Worm (Caenorhabditis elegans): ENCODE data around the gene rho-1.

The rho-1 gene

DNA sequence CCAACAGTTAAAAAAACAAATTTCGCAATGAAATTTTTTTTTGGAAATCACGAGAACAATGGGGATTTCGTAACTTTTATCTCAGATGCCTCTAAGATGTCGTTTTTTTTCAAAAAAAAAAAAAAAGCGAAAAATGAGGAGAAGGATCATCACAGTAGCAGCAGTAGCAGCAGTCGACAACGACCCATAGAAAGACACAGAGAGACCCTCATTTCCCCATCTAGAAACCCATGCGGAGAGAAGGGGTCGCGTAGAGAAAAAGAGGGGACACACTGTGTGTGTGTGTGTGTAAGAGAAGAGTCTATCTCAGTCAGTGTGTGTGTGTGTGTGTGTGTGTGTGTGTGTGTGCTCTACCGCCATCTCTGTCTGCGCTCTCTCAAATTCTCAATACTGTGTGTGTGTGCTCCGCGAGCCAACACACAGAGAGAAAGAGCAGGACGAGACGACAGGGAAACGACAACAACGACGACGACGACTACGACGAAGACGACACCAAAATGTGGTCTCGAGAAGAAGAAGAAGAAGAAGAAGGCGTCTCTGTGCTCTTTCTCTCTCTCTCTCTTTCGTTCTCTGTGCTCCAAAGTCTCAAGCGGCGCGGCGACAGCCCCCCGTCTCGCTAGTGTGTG lies 2.7 kb upstream of the rho-1 start (continued):
- TF ChIP-seq nhr-102 (tag; optimal IDR thresholded peaks at IDR 0.05), result peak; percentile 28
- TF ChIP-seq mxl-2 (GFP tag; conservative IDR thresholded peaks at IDR 0.05), result no peak
- no peak for TF ChIP-seq saeg-2 (GFP tag; IDR thresholded peaks at IDR 0.05)
- no peak for TF ChIP-seq php-3 (GFP tag; IDR thresholded peaks at IDR 0.05)
- TF ChIP-seq ama-1 (optimal IDR thresholded peaks at IDR 0.05), result peak; percentile 8
- TF ChIP-seq ztf-7 (tag; optimal IDR thresholded peaks at IDR 0.05), result peak; percentile 33
- peak; percentile 71 for TF ChIP-seq nhr-11 (tag; optimal IDR thresholded peaks at IDR 0.05)
- TF ChIP-seq duxl-1 (tag; optimal IDR thresholded peaks at IDR 0.05; ENCODE audit: poor library complexity), result peak; percentile 65
- peak; percentile 81 for TF ChIP-seq dve-1 (tag; optimal IDR thresholded peaks at IDR 0.05; ENCODE audit: insufficient read depth)

DNA sequence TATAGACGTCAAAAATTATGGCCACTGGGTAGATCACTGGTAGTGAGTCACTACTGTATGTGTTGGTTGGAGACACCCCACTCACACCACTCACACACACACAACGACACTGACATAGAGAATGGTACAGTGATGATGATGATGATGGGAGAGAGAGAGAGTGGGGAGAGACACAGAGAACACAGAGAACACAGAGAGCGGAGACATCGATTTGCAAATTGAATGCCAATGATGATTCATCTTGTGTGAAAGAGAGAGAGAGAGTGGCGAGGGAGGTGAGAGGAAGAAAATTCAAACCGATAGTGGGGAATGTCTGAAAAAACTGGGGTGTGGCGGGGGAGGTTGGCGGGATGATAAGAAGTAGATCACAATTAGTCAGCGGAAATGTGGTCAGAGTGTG lies 1.1 kb upstream of the rho-1 start:
- TF ChIP-seq lin-1 (GFP tag; IDR thresholded peaks at IDR 0.05) (peak; percentile 62; the same call in 1 of the 2 replicates), jun-1 (tag; optimal IDR thresholded peaks at IDR 0.05) (peak; percentile 76), rbr-2 (tag; optimal IDR thresholded peaks at IDR 0.05) (peak; percentile 37), Y75B8A.6 (GFP tag; IDR thresholded peaks at IDR 0.05) (no peak), skn-1 (tag; optimal IDR thresholded peaks at IDR 0.05) (no peak), tag-97 (GFP tag; IDR thresholded peaks at IDR 0.05) (no peak), T20F7.1 (GFP tag; optimal IDR thresholded peaks at IDR 0.05) (no peak), aha-1 (tag) (peak; percentile 86), nhr-25 (tag; optimal IDR thresholded peaks at IDR 0.05; ENCODE audit: borderline replicate concordance, insufficient read depth) (peak; percentile 76), dmd-6 (GFP tag; IDR thresholded peaks at IDR 0.05) (peak; percentile 67), duxl-1 (tag; optimal IDR thresholded peaks at IDR 0.05; ENCODE audit: poor library complexity) (no peak), mxl-2 (GFP tag; conservative IDR thresholded peaks at IDR 0.05) (no peak), daf-12 (tag; optimal IDR thresholded peaks at IDR 0.05) (no peak), lin-39 (tag; optimal IDR thresholded peaks at IDR 0.05) (no peak), F26F4.8 (GFP tag; conservative IDR thresholded peaks at IDR 0.05) (no peak), T26A8.4 (GFP tag; IDR thresholded peaks at IDR 0.05) (0 out of 2 replicates have a peak, but pooled peaks have one; percentile 38), mep-1 (tag; optimal IDR thresholded peaks at IDR 0.05) (peak; percentile 86), aly-2 (tag; optimal IDR thresholded peaks at IDR 0.05) (no peak), vab-7 (GFP tag; IDR thresholded peaks at IDR 0.05) (no peak), set-16 (GFP tag; IDR thresholded peaks at IDR 0.05) (0 out of 2 replicates have a peak, but pooled peaks have one; percentile 6), nhr-41 (GFP tag; IDR thresholded peaks at IDR 0.05) (no peak), unc-62 (GFP tag; optimal IDR thresholded peaks at IDR 0.05 in 1 of 2) (peak in 1 of 2 experiments; percentile 99), unc-62 (tag; optimal IDR thresholded peaks at IDR 0.05) (no peak), fos-1 (tag; optimal IDR thresholded peaks at IDR 0.05) (peak; percentile 40), zag-1 (tag; optimal IDR thresholded peaks at IDR 0.05) (no peak), madf-5 (GFP tag; IDR thresholded peaks at IDR 0.05) (no peak), hif-1 (tag; optimal IDR thresholded peaks at IDR 0.05) (no peak), egl-43 (GFP tag; IDR thresholded peaks at IDR 0.05) (0 out of 2 replicates have a peak, but pooled peaks have one; percentile 36), cey-2 (tag; optimal IDR thresholded peaks at IDR 0.05; ENCODE audit: borderline replicate concordance, insufficient read depth) (peak; percentile 2), nhr-102 (tag; optimal IDR thresholded peaks at IDR 0.05) (peak; percentile 36), lsy-2 (tag; optimal IDR thresholded peaks at IDR 0.05) (peak in 1 of 2 experiments; percentile 73), mes-2 (tag; optimal IDR thresholded peaks at IDR 0.05; ENCODE audit: poor library complexity, severe bottlenecking) (peak; percentile 68), ceh-62 (tag; optimal IDR thresholded peaks at IDR 0.05) (no peak), nhr-10 (tag; optimal IDR thresholded peaks at IDR 0.05) (peak; percentile 25), ama-1 (optimal IDR thresholded peaks at IDR 0.05) (peak; percentile 57), ceh-44 (GFP tag; IDR thresholded peaks at IDR 0.05) (no peak), lin-38 (GFP tag; IDR thresholded peaks at IDR 0.05) (peak; percentile 28; the same call in 1 of the 2 replicates), nhr-6 (tag; optimal IDR thresholded peaks at IDR 0.05) (peak; percentile 91), pqm-1 (tag; optimal IDR thresholded peaks at IDR 0.05) (peak; percentile 55), mxl-3 (GFP tag; optimal IDR thresholded peaks at IDR 0.05) (peak; percentile 54), hlh-30 (tag; optimal IDR thresholded peaks at IDR 0.05; ENCODE audit: insufficient read depth) (peak; percentile 70), hmg-1.1 (GFP tag; IDR thresholded peaks at IDR 0.05) (peak; percentile 29; the same call in 1 of the 2 replicates), lim-7 (GFP tag; IDR thresholded peaks at IDR 0.05) (no peak)

Data from whole organism, L4 larva.